Fruit fly (Drosophila melanogaster) Kc167 (cell line): ENCODE measurements around the gene CG31546.

Experiments
- Sin3A ChIP-seq: fragments of >200 bp; optimal IDR thresholded peaks from 2 replicates; lab custom pipeline; 2018; ENCODE audit warnings: missing external identifiers
- h ChIP-seq: fragments of >200 bp; optimal IDR thresholded peaks from 3 replicates; lab custom pipeline; 2018; ENCODE audit warnings: missing external identifiers
- insv ChIP-seq: fragments of >200 bp; optimal IDR thresholded peaks from 3 replicates; lab custom pipeline; 2018; ENCODE audit warnings: missing external identifiers
- psq ChIP-seq: fragments of >200 bp; optimal IDR thresholded peaks from 2 replicates; lab custom pipeline; 2017; ENCODE audit warnings: missing external identifiers

- no peak for TF ChIP-seq psq (lab: Kevin White, UChicago)
- TF ChIP-seq h (lab: Kevin White, UChicago), result no peak
- no peak for TF ChIP-seq Sin3A (lab: Kevin White, UChicago)
- no peak for TF ChIP-seq insv (lab: Kevin White, UChicago)
These were observed 17.4 kb downstream of the CG31546 start for dm6 chr3R:5617923-5618623.
